Worm (Caenorhabditis elegans): ENCODE results near the gene Y43F8B.18.

DNA sequence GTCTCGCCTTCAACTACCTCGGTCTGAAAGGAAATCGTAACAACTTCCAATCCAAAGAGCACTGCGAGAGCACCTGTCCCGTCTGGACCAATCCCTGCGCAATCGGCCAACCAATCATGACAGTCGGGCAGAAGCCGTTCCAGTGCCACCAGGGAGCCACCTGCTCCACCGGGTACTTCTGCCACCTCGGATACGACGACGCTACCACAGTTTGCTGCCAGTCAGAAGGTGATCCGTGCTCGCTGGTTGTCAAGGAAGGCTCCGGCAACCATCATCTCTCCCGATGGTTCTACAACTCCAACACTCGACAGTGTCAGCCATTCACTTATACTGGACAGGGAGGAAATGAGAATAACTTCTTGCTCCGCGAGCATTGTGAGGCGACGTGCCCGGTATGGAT, 23.3 kb downstream of the Y43F8B.18 start:
- TF ChIP-seq nhr-12 (tag; optimal IDR thresholded peaks at IDR 0.05) (no peak), lin-15B (tag; optimal IDR thresholded peaks at IDR 0.05) (no peak), ceh-82 (tag; optimal IDR thresholded peaks at IDR 0.05) (no peak), egl-27 (tag; optimal IDR thresholded peaks at IDR 0.05) (no peak), nhr-237 (tag; optimal IDR thresholded peaks at IDR 0.05) (no peak), dpl-1 (GFP tag; optimal IDR thresholded peaks at IDR 0.05) (no peak), skn-1 (tag; optimal IDR thresholded peaks at IDR 0.05) (no peak), sup-37 (GFP tag; optimal IDR thresholded peaks at IDR 0.05) (no peak), nhr-11 (tag; optimal IDR thresholded peaks at IDR 0.05) (no peak)

Measured in whole organism, L1 larva.